Fruit fly (Drosophila melanogaster): ENCODE data around the gene Arpc5.

The Arpc5 gene

dm6 chr2L:2623947-2624346, 43.9 kb downstream of the Arpc5 start:
- no peak for TF ChIP-seq CG17801 (GFP tag; optimal IDR thresholded peaks at IDR 0.05; ENCODE audit: partially characterized antibody)

DNA sequence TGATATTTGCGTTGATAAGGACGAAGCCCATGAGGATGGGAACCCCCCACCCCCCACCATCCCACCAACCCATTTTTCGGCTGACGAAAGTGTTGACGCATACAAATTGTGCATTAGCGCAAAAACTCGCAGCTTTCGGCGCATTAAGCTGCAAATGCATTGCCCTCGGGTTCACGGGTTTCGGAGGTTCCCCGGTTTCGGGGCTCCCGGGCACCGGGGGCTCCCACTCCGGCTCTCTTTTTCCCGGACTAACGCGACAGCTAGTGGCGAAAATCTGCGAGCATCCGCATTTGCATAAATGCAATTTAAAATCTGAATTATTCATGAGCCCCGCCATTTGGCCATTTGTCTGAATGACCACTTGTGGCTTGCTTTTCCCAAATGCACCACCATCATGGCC, 47.4 kb downstream of the Arpc5 start:
- no peak for TF ChIP-seq CG17801 (GFP tag; optimal IDR thresholded peaks at IDR 0.05; ENCODE audit: partially characterized antibody)

dm6 chr2L:2628760-2629159, 48.7 kb downstream of the Arpc5 start:
- no peak for TF ChIP-seq CG17801 (GFP tag; optimal IDR thresholded peaks at IDR 0.05; ENCODE audit: partially characterized antibody)
